Worm (Caenorhabditis elegans) whole organism, L1 larva: Measurements from ENCODE around the gene pho-10.

Source experiments
- aly-2 ChIP-seq: fragments of 150-350 bp; optimal IDR thresholded peaks from 2 replicates; lab custom pipeline; 2014; ENCODE audit warnings: missing biosample characterization, missing genetic modification characterization
- dsc-1 ChIP-seq: sonication (generic microtip); optimal IDR thresholded peaks from 2 replicates; lab custom pipeline; 2016; ENCODE audit warnings: mild to moderate bottlenecking, missing genetic modification characterization, missing compliant biosample characterization
- fos-1 ChIP-seq: fragments of 150-350 bp; optimal IDR thresholded peaks from 2 replicates; lab custom pipeline; 2014; ENCODE audit warnings: missing biosample characterization, missing genetic modification characterization
- irx-1 ChIP-seq: sonication (generic microtip); optimal IDR thresholded peaks from 2 replicates; lab custom pipeline; 2016; ENCODE audit warnings: missing genetic modification characterization, missing compliant biosample characterization
- lsy-2 ChIP-seq, 2 experiments: fragments of 150-350 bp; optimal IDR thresholded peaks; 2 replicates each; lab custom pipeline; 2014; ENCODE audit warnings: missing biosample characterization in 2 of 2, missing genetic modification characterization in 2 of 2
- nhr-28 ChIP-seq: fragments of 150-350 bp; optimal IDR thresholded peaks from 2 replicates; lab custom pipeline; 2014; ENCODE audit warnings: missing biosample characterization, missing genetic modification characterization
- tbx-2 ChIP-seq: sonication (generic microtip); optimal IDR thresholded peaks from 2 replicates; lab custom pipeline; 2016; ENCODE audit warnings: missing genetic modification characterization, missing compliant biosample characterization
- tlp-1 ChIP-seq: fragments of 150-350 bp; optimal IDR thresholded peaks from 2 replicates; lab custom pipeline; 2014; ENCODE audit warnings: missing biosample characterization, missing genetic modification characterization
- unc-130 ChIP-seq: fragments of 150-350 bp; optimal IDR thresholded peaks from 2 replicates; lab custom pipeline; 2017; ENCODE audit warnings: missing biosample characterization, missing genetic modification characterization, inconsistent platforms
- unc-62 ChIP-seq: fragments of 150-350 bp; optimal IDR thresholded peaks from 2 replicates; lab custom pipeline; 2014; ENCODE audit warnings: missing biosample characterization, missing genetic modification reagents, missing genetic modification characterization
- zag-1 ChIP-seq: fragments of 150-350 bp; optimal IDR thresholded peaks from 2 replicates; lab custom pipeline; 2014; ENCODE audit warnings: missing biosample characterization, missing genetic modification characterization
- ztf-11 ChIP-seq, 2 experiments: sonication (generic microtip); optimal IDR thresholded peaks; 2 replicates each; lab custom pipeline; 2016 to 2017; ENCODE audit warnings: missing genetic modification characterization in 2 of 2, missing biosample characterization in 1 of 2, missing compliant biosample characterization in 1 of 2
- ztf-4 ChIP-seq: fragments of 150-350 bp; optimal IDR thresholded peaks from 2 replicates; lab custom pipeline; 2014; ENCODE audit warnings: missing biosample characterization, missing genetic modification characterization

DNA sequence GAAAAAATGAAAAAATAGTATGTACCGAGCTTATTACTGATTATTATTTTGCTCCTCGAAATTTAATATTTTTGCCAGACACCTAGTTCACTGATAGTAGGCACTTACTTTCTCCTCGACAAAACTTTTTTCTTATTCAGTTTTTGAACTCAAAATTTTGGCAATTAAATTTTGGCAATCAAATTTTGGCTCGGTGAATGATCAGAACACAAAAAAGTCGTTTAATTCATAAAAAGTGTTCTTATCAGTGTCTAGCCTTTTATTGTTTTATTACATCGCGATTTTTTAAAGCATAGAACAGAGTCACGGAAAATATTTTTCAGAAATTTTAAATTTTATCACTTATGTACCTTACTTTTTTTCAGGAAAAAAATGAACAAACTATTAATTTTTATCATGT is 25.2 kb downstream of the pho-10 start:
- TF ChIP-seq nhr-28, result no peak
- no peak for TF ChIP-seq dsc-1 (tag; lab: Kevin White, UChicago)
- TF ChIP-seq lsy-2 (tag; optimal IDR thresholded peaks at IDR 0.05; lab: Kevin White, UChicago), result no peak
- TF ChIP-seq ztf-11 (tag; optimal IDR thresholded peaks at IDR 0.05; lab: Kevin White, UChicago), result no peak
- TF ChIP-seq tbx-2 (tag; lab: Kevin White, UChicago), result no peak
- no peak for TF ChIP-seq tlp-1 (tag; lab: Kevin White, UChicago)
- no peak for TF ChIP-seq unc-62 (GFP tag; lab: Kevin White, UChicago)
- no peak for TF ChIP-seq irx-1 (tag; lab: Kevin White, UChicago)
- no peak for TF ChIP-seq unc-130
- TF ChIP-seq aly-2, result no peak
- TF ChIP-seq fos-1 (tag; lab: Kevin White, UChicago), result no peak
- no peak for TF ChIP-seq zag-1 (tag; lab: Kevin White, UChicago)
- TF ChIP-seq ztf-4 (tag; lab: Kevin White, UChicago), result no peak
